Fruit fly (Drosophila melanogaster): ENCODE results near the gene CG9676.

DNA sequence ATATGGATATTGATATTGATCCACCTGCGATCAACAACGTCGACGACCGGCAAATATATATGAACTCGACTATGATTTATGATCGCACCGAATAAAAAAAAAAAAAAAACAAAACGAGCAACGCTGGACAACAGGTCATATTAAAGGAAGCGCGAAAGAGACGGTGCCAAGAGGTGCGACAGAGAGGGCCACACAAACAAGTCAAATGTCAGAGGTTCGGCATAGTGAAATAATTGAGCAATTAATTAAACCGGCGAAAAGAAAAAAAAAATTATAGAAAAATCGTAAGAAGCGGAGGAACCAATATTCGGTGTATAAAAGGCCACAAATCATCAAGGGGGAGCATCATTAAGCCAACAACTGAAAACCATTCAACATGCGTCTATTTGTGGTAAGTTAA is 42.6 kb upstream of the CG9676 start, which contains the start of gene Twdlalpha:
- no peak for TF ChIP-seq CG8478 (optimal IDR thresholded peaks at IDR 0.05)
- TF ChIP-seq CTCF (optimal IDR thresholded peaks at IDR 0.05), result no peak

Data from S2 (cell line).